Worm (Caenorhabditis elegans) whole organism, young adult: ENCODE data around the gene Y46E12BL.2.

Experiments
- C06A6.2 ChIP-seq: fragments of 200-800 bp; sonication (Bioruptor generic); conservative IDR thresholded peaks from 2 replicates; pipeline ENCODE4 v1.3.6; 2022; ENCODE audit warnings: missing genetic modification characterization, missing compliant biosample characterization
- F33H1.4 ChIP-seq: fragments of 200-800 bp; sonication (Bioruptor generic); IDR thresholded peaks from 2 replicates; pipeline ENCODE4 v1.3.6; 2022; ENCODE audit warnings: missing genetic modification reagents, missing genetic modification characterization, missing compliant biosample characterization
- F37B4.10 ChIP-seq: fragments of 200-800 bp; sonication (Bioruptor generic); IDR thresholded peaks from 2 replicates; pipeline ENCODE4 v1.3.6; 2022; ENCODE audit warnings: missing genetic modification characterization, missing compliant biosample characterization
- Y56A3A.18 ChIP-seq: fragments of 200-800 bp; sonication (Bioruptor generic); IDR thresholded peaks from 2 replicates; pipeline ENCODE4 v1.3.6; 2022; ENCODE audit warnings: missing genetic modification reagents, missing genetic modification characterization, missing compliant biosample characterization
- ama-1 ChIP-seq, 3 experiments: fragments of 150-350 bp in 1 of 3; sonication (generic microtip) in 2 of 3; optimal IDR thresholded peaks; 2 replicates each; lab custom pipeline; 2014 to 2018; ENCODE audit warnings: missing biosample characterization in 2 of 3, missing genetic modification characterization in 2 of 3, missing genetic modification reagents in 2 of 3
- ceh-40 ChIP-seq: fragments of 200-800 bp; sonication (Bioruptor generic); IDR thresholded peaks from 2 replicates; pipeline ENCODE4 v1.3.6; 2022; ENCODE audit warnings: missing genetic modification characterization, missing compliant biosample characterization
- fkh-3 ChIP-seq: sonication (generic microtip); optimal IDR thresholded peaks from 2 replicates; lab custom pipeline; 2016; ENCODE audit warnings: mild to moderate bottlenecking, missing genetic modification characterization, missing compliant biosample characterization
- lin-35 ChIP-seq, 3 experiments: fragments of 150-350 bp in 2 of 3; sonication (generic microtip) in 1 of 3; optimal IDR thresholded peaks; 2 replicates each; lab custom pipeline; 2014 to 2018; ENCODE audit warnings: missing biosample characterization in 3 of 3, missing genetic modification characterization in 3 of 3, missing genetic modification reagents in 3 of 3
- madf-6 ChIP-seq: fragments of 200-800 bp; sonication (Bioruptor generic); IDR thresholded peaks from 2 replicates; pipeline ENCODE4 v1.3.6; 2022; ENCODE audit warnings: missing genetic modification reagents, missing genetic modification characterization, missing compliant biosample characterization
- nfyb-1 ChIP-seq: fragments of 200-800 bp; sonication (Bioruptor generic); IDR thresholded peaks from 2 replicates; pipeline ENCODE4 v1.3.6; 2022; ENCODE audit warnings: missing genetic modification reagents, missing genetic modification characterization, missing compliant biosample characterization
- pha-4 ChIP-seq: fragments of 150-350 bp; sonication (generic microtip); optimal IDR thresholded peaks from 2 replicates; lab custom pipeline; 2014; ENCODE audit warnings: missing biosample characterization, missing genetic modification reagents, missing genetic modification characterization
- snpc-4 ChIP-seq, 5 experiments: fragments of 150-350 bp in 1 of 5; sonication (generic microtip) in 4 of 5; optimal IDR thresholded peaks; 2 replicates each; lab custom pipeline; 2014 to 2018; ENCODE audit warnings: missing genetic modification characterization in 5 of 5, missing biosample characterization in 3 of 5, antibody characterized with exemption in 2 of 5, mild to moderate bottlenecking in 2 of 5, missing compliant biosample characterization in 2 of 5, missing genotype in 2 of 5, moderate library complexity in 2 of 5, missing genetic modification reagents in 1 of 5
- zim-3 ChIP-seq: sonication (generic microtip); optimal IDR thresholded peaks from 2 replicates; lab custom pipeline; 2017; ENCODE audit warnings: mild to moderate bottlenecking, missing genetic modification characterization, moderate library complexity, missing compliant biosample characterization

ce11 chrII:15229785-15230393 is 2.9 kb upstream of the Y46E12BL.2 start, which contains the start of gene spsb-2:
- TF ChIP-seq C06A6.2 (GFP tag; lab: Robert Waterston, UW) (no peak), F37B4.10 (GFP tag; lab: Robert Waterston, UW) (no peak), fkh-3 (tag; lab: Kevin White, UChicago) (no peak), Y56A3A.18 (GFP tag; lab: Robert Waterston, UW) (no peak), lin-35 (GFP tag; optimal IDR thresholded peaks at IDR 0.05; lab: Kevin White, UChicago) (no peak), ama-1 (optimal IDR thresholded peaks at IDR 0.05; lab: Kevin White, UChicago) (no peak), ama-1 (GFP tag; optimal IDR thresholded peaks at IDR 0.05; lab: Kevin White, UChicago) (no peak), F33H1.4 (peak; percentile 25; the same call in 1 of the 2 replicates), nfyb-1 (GFP tag; lab: Robert Waterston, UW) (no peak), pha-4 (tag; lab: Kevin White, UChicago) (no peak), snpc-4 (GFP tag; optimal IDR thresholded peaks at IDR 0.05; lab: Kevin White, UChicago) (no peak), snpc-4 (tag; optimal IDR thresholded peaks at IDR 0.05; lab: Kevin White, UChicago) (no peak), madf-6 (GFP tag; lab: Robert Waterston, UW) (peak; percentile 34), zim-3 (tag; lab: Kevin White, UChicago) (peak; percentile 52), ceh-40 (GFP tag; lab: Robert Waterston, UW) (no peak)
